Fruit fly (Drosophila melanogaster) whole organism, embryonic: ENCODE data around the gene Neurochondrin.
A peak's percentile ranks its signal among the peaks of the same experiment; 100 is the strongest.

Source experiments
- Abd-B ChIP-seq: fragments of 200-800 bp; sonication (Bioruptor generic); optimal IDR thresholded peaks from 2 replicates; lab custom pipeline; 2018; ENCODE audit warnings: missing biosample characterization, mild to moderate bottlenecking, missing genetic modification characterization, moderate library complexity
- Aef1 ChIP-seq: fragments of 200-800 bp; sonication (Bioruptor generic); IDR thresholded peaks from 3 replicates; pipeline ENCODE4 v1.3.6; 2022; ENCODE audit warnings: missing biosample characterization, missing genetic modification characterization
- CG10274 ChIP-seq: fragments of 200-800 bp; sonication (Bioruptor generic); optimal IDR thresholded peaks from 3 replicates; lab custom pipeline; 2017; ENCODE audit warnings: missing biosample characterization, mild to moderate bottlenecking, missing genetic modification characterization
- CG11560 ChIP-seq: fragments of 200-800 bp; sonication (Bioruptor generic); IDR thresholded peaks from 3 replicates; pipeline ENCODE4 v1.3.6; 2022; ENCODE audit warnings: missing biosample characterization, missing genetic modification characterization
- CG12299 ChIP-seq: fragments of 200-800 bp; sonication (Bioruptor generic); optimal IDR thresholded peaks from 2 replicates; lab custom pipeline; 2018; ENCODE audit warnings: missing biosample characterization, mild to moderate bottlenecking, missing genetic modification characterization
- CG13894 ChIP-seq: fragments of 200-800 bp; sonication (Bioruptor generic); optimal IDR thresholded peaks from 3 replicates; lab custom pipeline; 2018; ENCODE audit warnings: missing biosample characterization, mild to moderate bottlenecking, missing genetic modification characterization, moderate library complexity
- CG14965 ChIP-seq: fragments of 200-800 bp; sonication (Bioruptor generic); optimal IDR thresholded peaks from 2 replicates; lab custom pipeline; 2016; ENCODE audit warnings: missing biosample characterization, missing genetic modification characterization, borderline replicate concordance
- CG15479 ChIP-seq: fragments of 200-800 bp; sonication (Bioruptor generic); optimal IDR thresholded peaks from 3 replicates; lab custom pipeline; 2019; ENCODE audit warnings: missing biosample characterization, mild to moderate bottlenecking, missing genetic modification characterization, moderate library complexity
- CG17385 ChIP-seq: fragments of 200-800 bp; sonication (Bioruptor generic); optimal IDR thresholded peaks from 3 replicates; lab custom pipeline; 2018; ENCODE audit warnings: missing biosample characterization, mild to moderate bottlenecking, missing genetic modification characterization
- CG17829 ChIP-seq: fragments of 200-800 bp; optimal IDR thresholded peaks from 2 replicates; lab custom pipeline; 2019; ENCODE audit warnings: missing biosample characterization, mild to moderate bottlenecking, missing genetic modification characterization, moderate library complexity
- CG1792 ChIP-seq: fragments of 200-800 bp; sonication (Bioruptor generic); optimal IDR thresholded peaks from 2 replicates; lab custom pipeline; 2016; ENCODE audit warnings: missing biosample characterization, missing genetic modification characterization
- CG30431 ChIP-seq: fragments of 200-800 bp; sonication (Bioruptor generic); optimal IDR thresholded peaks from 2 replicates; lab custom pipeline; 2017; ENCODE audit warnings: missing biosample characterization, missing genetic modification characterization
- CG31388 ChIP-seq: fragments of 200-800 bp; sonication (Bioruptor generic); optimal IDR thresholded peaks from 2 replicates; lab custom pipeline; 2016; ENCODE audit warnings: missing biosample characterization, missing genetic modification characterization
- CG3726 ChIP-seq: fragments of 200-800 bp; sonication (Bioruptor generic); IDR thresholded peaks from 3 replicates; pipeline ENCODE4, ENCODE4 v1.3.6; 2022; ENCODE audit warnings: missing biosample characterization, missing genetic modification characterization
- CG4282 ChIP-seq: fragments of 200-800 bp; sonication (Bioruptor generic); optimal IDR thresholded peaks from 2 replicates; lab custom pipeline; 2016; ENCODE audit warnings: missing biosample characterization, missing genetic modification characterization
- CG6175 ChIP-seq: fragments of 200-800 bp; sonication (Bioruptor generic); IDR thresholded peaks from 3 replicates; pipeline ENCODE4 v1.3.6; 2022; ENCODE audit warnings: missing biosample characterization, missing genetic modification characterization
- CG8388 ChIP-seq: fragments of 200-800 bp; sonication (Bioruptor generic); optimal IDR thresholded peaks from 2 replicates; lab custom pipeline; 2019; ENCODE audit warnings: missing biosample characterization, mild to moderate bottlenecking, missing genetic modification characterization, moderate library complexity
- CG8924 ChIP-seq: fragments of 200-800 bp; optimal IDR thresholded peaks from 3 replicates; lab custom pipeline; 2019; ENCODE audit warnings: missing biosample characterization, mild to moderate bottlenecking, missing genetic modification characterization, moderate library complexity
- CG9215 ChIP-seq: fragments of 200-800 bp; sonication (Bioruptor generic); IDR thresholded peaks from 2 replicates; pipeline ENCODE4 v1.3.6; 2022; ENCODE audit warnings: missing biosample characterization, missing genetic modification characterization
- CTCF ChIP-seq: fragments of 200-800 bp; sonication (Bioruptor generic); optimal IDR thresholded peaks from 2 replicates; lab custom pipeline; 2017; ENCODE audit warnings: missing biosample characterization, mild to moderate bottlenecking, missing genetic modification characterization, moderate library complexity
- Dbx ChIP-seq: fragments of 200-800 bp; sonication (Bioruptor generic); IDR thresholded peaks from 3 replicates; pipeline ENCODE4 v1.3.6; 2022; ENCODE audit warnings: missing biosample characterization, missing genetic modification characterization
- Doc2 ChIP-seq: fragments of 200-800 bp; sonication (Bioruptor generic); IDR thresholded peaks from 2 replicates; pipeline ENCODE4 v1.3.6; 2022; ENCODE audit warnings: missing biosample characterization, missing genetic modification characterization
- E2f2 ChIP-seq: fragments of 200-800 bp; sonication (Bioruptor generic); IDR thresholded peaks from 2 replicates; pipeline ENCODE4 v1.3.6; 2022; ENCODE audit warnings: missing biosample characterization, missing genetic modification characterization
- H15 ChIP-seq: fragments of 200-800 bp; sonication (Bioruptor generic); IDR thresholded peaks from 3 replicates; pipeline ENCODE4 v1.3.6; 2022; ENCODE audit warnings: missing biosample characterization, missing genetic modification characterization
- HLH3B ChIP-seq: fragments of 200-800 bp; sonication (Bioruptor generic); IDR thresholded peaks from 2 replicates; pipeline ENCODE4 v1.3.6; 2022; ENCODE audit warnings: missing biosample characterization, missing genetic modification characterization
- HLH54F ChIP-seq: fragments of 200-800 bp; sonication (Bioruptor generic); optimal IDR thresholded peaks from 3 replicates; lab custom pipeline; 2016; ENCODE audit warnings: missing biosample characterization, missing genetic modification characterization
- Hsf ChIP-seq: fragments of 200-800 bp; sonication (Bioruptor generic); optimal IDR thresholded peaks from 3 replicates; lab custom pipeline; 2016; ENCODE audit warnings: missing biosample characterization, missing genetic modification characterization
- Jarid2 ChIP-seq: fragments of 200-800 bp; sonication (Bioruptor generic); optimal IDR thresholded peaks from 3 replicates; lab custom pipeline; 2017; ENCODE audit warnings: mild to moderate bottlenecking, missing biosample characterization, missing genetic modification reagents, missing genetic modification characterization
- MTF-1 ChIP-seq: fragments of 200-800 bp; sonication (Bioruptor generic); optimal IDR thresholded peaks from 2 replicates; lab custom pipeline; 2018; ENCODE audit warnings: missing biosample characterization, mild to moderate bottlenecking, missing genetic modification characterization, borderline replicate concordance
- Pdp1 ChIP-seq, 2 experiments: fragments of 200-800 bp; sonication (Bioruptor generic); optimal IDR thresholded peaks; 3 replicates each; lab custom pipeline; 2016; ENCODE audit warnings: missing biosample characterization in 2 of 2, missing genetic modification characterization in 2 of 2, mild to moderate bottlenecking in 1 of 2, moderate library complexity in 1 of 2
- Sry-δ ChIP-seq: fragments of 200-800 bp; sonication (Bioruptor generic); optimal IDR thresholded peaks from 2 replicates; lab custom pipeline; 2016; ENCODE audit warnings: missing biosample characterization, missing genetic modification characterization
- ash1 ChIP-seq: fragments of 200-800 bp; sonication (Bioruptor generic); optimal IDR thresholded peaks from 2 replicates; lab custom pipeline; 2018; ENCODE audit warnings: missing biosample characterization, mild to moderate bottlenecking, missing genetic modification characterization
- btn ChIP-seq: fragments of 200-800 bp; sonication (Bioruptor generic); optimal IDR thresholded peaks from 2 replicates; lab custom pipeline; 2016; ENCODE audit warnings: missing biosample characterization, missing genetic modification characterization
- cas ChIP-seq: fragments of 200-800 bp; sonication (Bioruptor generic); IDR thresholded peaks from 2 replicates; pipeline ENCODE4 v1.3.6; 2022; ENCODE audit warnings: missing biosample characterization, missing genetic modification characterization
- chinmo ChIP-seq: fragments of 200-800 bp; sonication (Bioruptor generic); IDR thresholded peaks from 4 replicates; pipeline ENCODE4 v1.3.6; 2022; ENCODE audit warnings: missing biosample characterization, missing genetic modification characterization; ENCODE audit not compliant: partially characterized antibody
- crp ChIP-seq, 2 experiments: fragments of 200-800 bp; sonication (Bioruptor generic); optimal IDR thresholded peaks; 2 replicates in 1 of 2; 3 replicates in 1 of 2; lab custom pipeline; 2017; ENCODE audit warnings: missing biosample characterization in 2 of 2, missing genetic modification characterization in 2 of 2, mild to moderate bottlenecking in 1 of 2, moderate library complexity in 1 of 2
- dm ChIP-seq: fragments of 200-800 bp; sonication (Bioruptor generic); optimal IDR thresholded peaks from 3 replicates; lab custom pipeline; 2016; ENCODE audit warnings: missing biosample characterization, missing genetic modification characterization
- dmrt99B ChIP-seq: fragments of 200-800 bp; sonication (Bioruptor generic); optimal IDR thresholded peaks from 2 replicates; lab custom pipeline; 2018; ENCODE audit warnings: missing biosample characterization, mild to moderate bottlenecking, missing genetic modification characterization, moderate library complexity
- fd64A ChIP-seq: fragments of 200-800 bp; sonication (Bioruptor generic); optimal IDR thresholded peaks from 3 replicates; lab custom pipeline; 2018; ENCODE audit warnings: missing biosample characterization, mild to moderate bottlenecking, missing genetic modification characterization
- hbn ChIP-seq: fragments of 200-800 bp; sonication (Bioruptor generic); IDR thresholded peaks from 2 replicates; pipeline ENCODE4 v1.3.6; 2022; ENCODE audit warnings: missing biosample characterization, missing genetic modification characterization; ENCODE audit not compliant: partially characterized antibody
- hth ChIP-seq: fragments of >200 bp; optimal IDR thresholded peaks from 2 replicates; lab custom pipeline; 2017; ENCODE audit warnings: inconsistent platforms
- lmd ChIP-seq: fragments of 200-800 bp; sonication (Bioruptor generic); IDR thresholded peaks from 2 replicates; pipeline ENCODE4 v1.3.6; 2022; ENCODE audit warnings: missing biosample characterization, missing genetic modification characterization
- mam ChIP-seq: fragments of 200-800 bp; sonication (Bioruptor generic); optimal IDR thresholded peaks from 3 replicates; lab custom pipeline; 2016; ENCODE audit warnings: missing biosample characterization, missing genetic modification characterization
- pb ChIP-seq: fragments of 200-800 bp; sonication (Bioruptor generic); optimal IDR thresholded peaks from 3 replicates; lab custom pipeline; 2016; ENCODE audit warnings: missing biosample characterization, missing genetic modification characterization
- pho ChIP-seq: fragments of 200-800 bp; sonication (Bioruptor generic); optimal IDR thresholded peaks from 2 replicates; lab custom pipeline; 2016; ENCODE audit warnings: missing biosample characterization, missing genetic modification characterization
- pzg ChIP-seq: fragments of 200-800 bp; sonication (Bioruptor generic); optimal IDR thresholded peaks from 3 replicates; lab custom pipeline; 2018; ENCODE audit warnings: missing biosample characterization, mild to moderate bottlenecking, missing genetic modification characterization, moderate library complexity
- run ChIP-seq: fragments of 200-800 bp; sonication (Bioruptor generic); optimal IDR thresholded peaks from 3 replicates; lab custom pipeline; 2018; ENCODE audit warnings: missing biosample characterization, mild to moderate bottlenecking, missing genetic modification characterization
- sens ChIP-seq: fragments of 200-800 bp; sonication (Bioruptor generic); peaks from one replicate; lab custom pipeline; 2016; ENCODE audit warnings: missing biosample characterization, missing genetic modification characterization
- sens-2 ChIP-seq: fragments of 200-800 bp; sonication (Bioruptor generic); IDR thresholded peaks from 2 replicates; pipeline ENCODE4 v1.3.6; 2022; ENCODE audit warnings: missing biosample characterization, missing genetic modification characterization
- sisA ChIP-seq: fragments of 200-800 bp; sonication (Bioruptor generic); IDR thresholded peaks from 2 replicates; pipeline ENCODE4 v1.3.6; 2022; ENCODE audit warnings: missing biosample characterization, missing genetic modification characterization
- sob ChIP-seq: fragments of 200-800 bp; sonication (Bioruptor generic); IDR thresholded peaks from 2 replicates; pipeline ENCODE4 v1.3.6; 2022; ENCODE audit warnings: missing biosample characterization, missing genetic modification characterization
- tx ChIP-seq: fragments of 200-800 bp; sonication (Bioruptor generic); optimal IDR thresholded peaks from 2 replicates; lab custom pipeline; 2016; ENCODE audit warnings: missing biosample characterization, missing genetic modification characterization

Gene Neurochondrin

dm6 chr3R:6457055-6457391, 11.2 kb upstream of the Neurochondrin start, which contains the start of gene Zif (continued):
- no peak for TF ChIP-seq chinmo (GFP tag; lab: Robert Waterston, UW)
- TF ChIP-seq dmrt99B (tag; lab: Kevin White, UChicago), result no peak
- TF ChIP-seq CG9215 (GFP tag; lab: Robert Waterston, UW), result peak; percentile 28; the same call in 1 of the 2 replicates
- TF ChIP-seq MTF-1 (GFP tag; lab: Kevin White, UChicago), result no peak
- no peak for TF ChIP-seq pb (GFP tag; lab: Kevin White, UChicago)
- no peak for TF ChIP-seq CG10274
- peak; percentile 82 for TF ChIP-seq E2f2 (GFP tag; lab: Robert Waterston, UW)
- peak; percentile 78 for TF ChIP-seq mam
- no peak for TF ChIP-seq Abd-B
- TF ChIP-seq cas, result 0 out of 2 replicates have a peak, but pooled peaks have one; percentile 48
- TF ChIP-seq Dbx (GFP tag; lab: Robert Waterston, UW), result peak; percentile 65; the same call in 2 of the 3 replicates
- TF ChIP-seq hth (lab: Kevin White, UChicago), result no peak
- no peak for TF ChIP-seq CG8924 (tag; lab: Kevin White, UChicago)
- no peak for TF ChIP-seq CG4282
- no peak for TF ChIP-seq CG11560
- TF ChIP-seq Hsf, result peak; percentile 30
- peak; percentile 31 for TF ChIP-seq tx (GFP tag; lab: Kevin White, UChicago)
- no peak for TF ChIP-seq btn (GFP tag; lab: Kevin White, UChicago)
- peak; percentile 65 for TF ChIP-seq pzg (GFP tag; lab: Kevin White, UChicago)
- peak; percentile 53 for TF ChIP-seq pho (GFP tag; lab: Kevin White, UChicago)
- no peak for TF ChIP-seq crp (GFP tag; optimal IDR thresholded peaks at IDR 0.05; lab: Kevin White, UChicago)
- TF ChIP-seq dm (GFP tag; lab: Kevin White, UChicago), result peak; percentile 20
- no peak for TF ChIP-seq CG8388 (GFP tag; lab: Kevin White, UChicago)
- TF ChIP-seq hbn (GFP tag; lab: Robert Waterston, UW), result no peak
- TF ChIP-seq CG13894 (tag; lab: Kevin White, UChicago), result no peak
- peak; percentile 53 for TF ChIP-seq sens
- no peak for TF ChIP-seq ash1 (GFP tag; lab: Kevin White, UChicago)
- TF ChIP-seq CG1792 (GFP tag; lab: Kevin White, UChicago), result peak; percentile 30
- no peak for TF ChIP-seq CTCF (GFP tag; lab: Kevin White, UChicago)
- TF ChIP-seq Doc2 (GFP tag; lab: Robert Waterston, UW), result no peak
- TF ChIP-seq run, result no peak
- no peak; the same call in 2 of the 3 replicates for TF ChIP-seq CG6175
- TF ChIP-seq CG17385 (GFP tag; lab: Kevin White, UChicago), result no peak
- TF ChIP-seq HLH3B, result 0 out of 2 replicates have a peak, but pooled peaks have one; percentile 20
- peak; percentile 45 for TF ChIP-seq Sry-δ
- TF ChIP-seq sob (GFP tag; lab: Robert Waterston, UW), result peak; percentile 84
- no peak for TF ChIP-seq CG12299 (tag; lab: Kevin White, UChicago)
- TF ChIP-seq CG17829 (tag; lab: Kevin White, UChicago), result peak; percentile 21
- TF ChIP-seq CG15479 (GFP tag; lab: Kevin White, UChicago), result no peak
- TF ChIP-seq Jarid2 (GFP tag; lab: Kevin White, UChicago), result no peak
- no peak for TF ChIP-seq fd64A (GFP tag; lab: Kevin White, UChicago)
- TF ChIP-seq H15, result no peak; the same call in 2 of the 3 replicates
- 0 out of 3 replicates have a peak, but pooled peaks have one; percentile 24 for TF ChIP-seq Aef1 (GFP tag; lab: Robert Waterston, UW)
- no peak for TF ChIP-seq CG14965
- no peak for TF ChIP-seq CG31388 (GFP tag; lab: Kevin White, UChicago)
- TF ChIP-seq HLH54F (GFP tag; lab: Kevin White, UChicago), result peak; percentile 71
- TF ChIP-seq CG30431 (GFP tag; lab: Kevin White, UChicago), result peak; percentile 37
- TF ChIP-seq CG3726 (GFP tag; lab: Robert Waterston, UW), result no peak
- peak; percentile 43; the same call in 1 of the 2 replicates for TF ChIP-seq sisA (GFP tag; lab: Robert Waterston, UW)
- no peak; the same call in 1 of the 2 replicates for TF ChIP-seq lmd (GFP tag; lab: Robert Waterston, UW)
- TF ChIP-seq sens-2, result no peak
- peak; percentile 47 to 76 for TF ChIP-seq Pdp1 (GFP tag; optimal IDR thresholded peaks at IDR 0.05; lab: Kevin White, UChicago)
